Fruit fly (Drosophila melanogaster) whole organism, embryonic: ENCODE measurements around the gene Tango2.

Source experiments
- Atf-2 ChIP-seq: fragments of 200-800 bp; sonication (Bioruptor generic); optimal IDR thresholded peaks from 2 replicates; lab custom pipeline; 2016; ENCODE audit warnings: missing biosample characterization, missing genetic modification characterization
- BEAF-32 ChIP-seq: fragments of 200-800 bp; sonication (Bioruptor generic); optimal IDR thresholded peaks from 3 replicates; lab custom pipeline; 2017; ENCODE audit warnings: missing biosample characterization, missing genetic modification characterization, mild to moderate bottlenecking, moderate library complexity, missing genetic modification reagents
- CG10366 ChIP-seq: fragments of 200-800 bp; sonication (Bioruptor generic); IDR thresholded peaks from 2 replicates; pipeline ENCODE4 v1.3.6; 2022; ENCODE audit warnings: missing biosample characterization, missing genetic modification characterization
- CG11504 ChIP-seq: fragments of 200-800 bp; sonication (Bioruptor generic); optimal IDR thresholded peaks from 3 replicates; lab custom pipeline; 2019; ENCODE audit warnings: missing biosample characterization, mild to moderate bottlenecking, missing genetic modification characterization, moderate library complexity
- CG12659 ChIP-seq: fragments of 200-800 bp; sonication (Bioruptor generic); optimal IDR thresholded peaks from 3 replicates; lab custom pipeline; 2017; ENCODE audit warnings: mild to moderate bottlenecking, missing biosample characterization, missing genetic modification reagents, missing genetic modification characterization
- CG14441 ChIP-seq: fragments of 200-800 bp; sonication (Bioruptor generic); IDR thresholded peaks from 2 replicates; pipeline ENCODE4 v1.3.6; 2022; ENCODE audit warnings: missing biosample characterization, missing genetic modification characterization
- CG15514 ChIP-seq: fragments of 200-800 bp; sonication (Bioruptor generic); optimal IDR thresholded peaks from 3 replicates; lab custom pipeline; 2017; ENCODE audit warnings: missing biosample characterization, missing genetic modification characterization, mild to moderate bottlenecking, moderate library complexity, missing genetic modification reagents
- CG16813 ChIP-seq: fragments of 200-800 bp; sonication (Bioruptor generic); IDR thresholded peaks from 3 replicates; pipeline ENCODE4 v1.3.6; 2022; ENCODE audit warnings: missing biosample characterization, missing genetic modification characterization; ENCODE audit not compliant: partially characterized antibody
- CG17612 ChIP-seq: fragments of 200-800 bp; sonication (Bioruptor generic); IDR thresholded peaks from 2 replicates; pipeline ENCODE4 v1.3.6; 2022; ENCODE audit warnings: missing biosample characterization, missing genetic modification characterization
- CG2116 ChIP-seq: fragments of 200-800 bp; sonication (Bioruptor generic); optimal IDR thresholded peaks from 3 replicates; lab custom pipeline; 2018; ENCODE audit warnings: missing biosample characterization, mild to moderate bottlenecking, missing genetic modification characterization
- CG34224 ChIP-seq: fragments of 200-800 bp; sonication (Bioruptor generic); IDR thresholded peaks from 3 replicates; pipeline ENCODE4 v1.3.6; 2022; ENCODE audit warnings: missing biosample characterization, missing genetic modification characterization; ENCODE audit not compliant: partially characterized antibody
- CG3847 ChIP-seq: fragments of 200-800 bp; sonication (Bioruptor generic); IDR thresholded peaks from 2 replicates; pipeline ENCODE4 v1.3.6; 2022; ENCODE audit warnings: missing biosample characterization, missing genetic modification characterization
- CG6854 ChIP-seq: fragments of 200-800 bp; sonication (Bioruptor generic); optimal IDR thresholded peaks from 3 replicates; lab custom pipeline; 2017; ENCODE audit warnings: missing biosample characterization, mild to moderate bottlenecking, missing genetic modification characterization
- CG7928 ChIP-seq: fragments of 200-800 bp; sonication (Bioruptor generic); optimal IDR thresholded peaks from 2 replicates; lab custom pipeline; 2017; ENCODE audit warnings: missing biosample characterization, mild to moderate bottlenecking, missing genetic modification characterization
- CG7963 ChIP-seq: fragments of 200-800 bp; sonication (Bioruptor generic); IDR thresholded peaks from 3 replicates; pipeline ENCODE4 v1.3.6; 2022; ENCODE audit warnings: missing biosample characterization, missing genetic modification characterization; ENCODE audit not compliant: partially characterized antibody
- CG9797 ChIP-seq: fragments of 200-800 bp; sonication (Bioruptor generic); optimal IDR thresholded peaks from 3 replicates; lab custom pipeline; 2018; ENCODE audit warnings: missing biosample characterization, mild to moderate bottlenecking, missing genetic modification characterization
- Doc3 ChIP-seq: fragments of 200-800 bp; sonication (Bioruptor generic); IDR thresholded peaks from 3 replicates; pipeline ENCODE4 v1.3.6; 2022; ENCODE audit warnings: missing biosample characterization, missing genetic modification characterization; ENCODE audit not compliant: partially characterized antibody
- Dref ChIP-seq: fragments of 200-800 bp; sonication (Bioruptor generic); IDR thresholded peaks from 2 replicates; pipeline ENCODE4 v1.3.6; 2022; ENCODE audit warnings: missing biosample characterization, missing genetic modification characterization
- Elba2 ChIP-seq: fragments of 200-800 bp; sonication (Bioruptor generic); optimal IDR thresholded peaks from 3 replicates; lab custom pipeline; 2016; ENCODE audit warnings: missing biosample characterization, missing genetic modification characterization
- Gug ChIP-seq: fragments of 200-800 bp; sonication (Bioruptor generic); IDR thresholded peaks from 4 replicates; pipeline ENCODE4 v1.3.6; 2022; ENCODE audit warnings: missing biosample characterization, missing genetic modification characterization
- HLH4C ChIP-seq: fragments of 200-800 bp; sonication (Bioruptor generic); IDR thresholded peaks from 3 replicates; pipeline ENCODE4 v1.3.6; 2022; ENCODE audit warnings: missing biosample characterization, missing genetic modification characterization; ENCODE audit not compliant: partially characterized antibody
- HmgZ ChIP-seq: fragments of 200-800 bp; sonication (Bioruptor generic); optimal IDR thresholded peaks from 2 replicates; lab custom pipeline; 2018; ENCODE audit warnings: missing biosample characterization, mild to moderate bottlenecking, missing genetic modification characterization
- Lhr ChIP-seq: fragments of 200-800 bp; sonication (Bioruptor generic); optimal IDR thresholded peaks from 3 replicates; lab custom pipeline; 2017; ENCODE audit warnings: mild to moderate bottlenecking, missing biosample characterization, missing genetic modification reagents, missing genetic modification characterization
- MBD-R2 ChIP-seq: fragments of 200-800 bp; sonication (Bioruptor generic); IDR thresholded peaks from 2 replicates; pipeline ENCODE4 v1.3.6; 2022; ENCODE audit warnings: missing biosample characterization, missing genetic modification characterization
- MESR4 ChIP-seq: fragments of 200-800 bp; sonication (Bioruptor generic); optimal IDR thresholded peaks from 2 replicates; lab custom pipeline; 2018; ENCODE audit warnings: missing biosample characterization, mild to moderate bottlenecking, missing genetic modification characterization, moderate library complexity
- Med ChIP-seq: fragments of 200-800 bp; sonication (Bioruptor generic); peaks from one replicate; lab custom pipeline; 2016; ENCODE audit warnings: missing biosample characterization, missing genetic modification characterization, mild to moderate bottlenecking, inconsistent platforms, moderate library complexity
- Sry-δ ChIP-seq: fragments of 200-800 bp; sonication (Bioruptor generic); optimal IDR thresholded peaks from 2 replicates; lab custom pipeline; 2016; ENCODE audit warnings: missing biosample characterization, missing genetic modification characterization
- amos ChIP-seq: fragments of 200-800 bp; sonication (Bioruptor generic); IDR thresholded peaks from 2 replicates; pipeline ENCODE4 v1.3.6; 2022; ENCODE audit warnings: missing biosample characterization, missing genetic modification characterization; ENCODE audit not compliant: partially characterized antibody
- bbx ChIP-seq: fragments of 200-800 bp; sonication (Bioruptor generic); IDR thresholded peaks from 2 replicates; pipeline ENCODE4 v1.3.6; 2022; ENCODE audit warnings: missing biosample characterization, missing genetic modification characterization; ENCODE audit not compliant: partially characterized antibody
- cato ChIP-seq: fragments of 200-800 bp; sonication (Bioruptor generic); optimal IDR thresholded peaks from 2 replicates; lab custom pipeline; 2016; ENCODE audit warnings: missing biosample characterization, missing genetic modification characterization, borderline replicate concordance
- ci ChIP-seq: fragments of 200-800 bp; sonication (Bioruptor generic); IDR thresholded peaks from 3 replicates; pipeline ENCODE4 v1.3.6; 2022; ENCODE audit warnings: missing biosample characterization, missing genetic modification characterization
- emc ChIP-seq: fragments of 200-800 bp; sonication (Bioruptor generic); optimal IDR thresholded peaks from 2 replicates; lab custom pipeline; 2016; ENCODE audit warnings: missing biosample characterization, missing genetic modification characterization
- ems ChIP-seq: fragments of 200-800 bp; sonication (Bioruptor generic); optimal IDR thresholded peaks from 3 replicates; lab custom pipeline; 2016; ENCODE audit warnings: missing biosample characterization, missing genetic modification characterization
- ewg ChIP-seq: fragments of 200-800 bp; sonication (Bioruptor generic); optimal IDR thresholded peaks from 3 replicates; lab custom pipeline; 2017; ENCODE audit warnings: mild to moderate bottlenecking, missing biosample characterization, missing genetic modification reagents, missing genetic modification characterization
- fd102C ChIP-seq: fragments of 200-800 bp; sonication (Bioruptor generic); optimal IDR thresholded peaks from 2 replicates; lab custom pipeline; 2018; ENCODE audit warnings: missing biosample characterization, mild to moderate bottlenecking, missing genetic modification characterization, moderate library complexity
- h ChIP-seq: fragments of >200 bp; optimal IDR thresholded peaks from 2 replicates; lab custom pipeline; 2017
- hbn ChIP-seq: fragments of 200-800 bp; sonication (Bioruptor generic); IDR thresholded peaks from 2 replicates; pipeline ENCODE4 v1.3.6; 2022; ENCODE audit warnings: missing biosample characterization, missing genetic modification characterization; ENCODE audit not compliant: partially characterized antibody
- mld ChIP-seq: fragments of 200-800 bp; sonication (Bioruptor generic); IDR thresholded peaks from 3 replicates; pipeline ENCODE4 v1.3.6; 2022; ENCODE audit warnings: missing biosample characterization, missing genetic modification characterization; ENCODE audit not compliant: partially characterized antibody
- nmo ChIP-seq: fragments of 200-800 bp; sonication (Bioruptor generic); optimal IDR thresholded peaks from 2 replicates; lab custom pipeline; 2018; ENCODE audit warnings: missing biosample characterization, mild to moderate bottlenecking, missing genetic modification characterization, moderate library complexity
- slbo ChIP-seq: fragments of 200-800 bp; sonication (Bioruptor generic); IDR thresholded peaks from 2 replicates; pipeline ENCODE4 v1.3.6; 2022; ENCODE audit warnings: missing biosample characterization, missing genetic modification characterization
- sna ChIP-seq: fragments of 200-800 bp; sonication (Bioruptor generic); IDR thresholded peaks from 2 replicates; pipeline ENCODE4 v1.3.6; 2022; ENCODE audit warnings: missing biosample characterization, missing genetic modification characterization; ENCODE audit not compliant: partially characterized antibody
- tll ChIP-seq, 2 experiments: fragments of 200-800 bp in 1 of 2; fragments of >200 bp in 1 of 2; sonication (Bioruptor generic) in 1 of 2; optimal IDR thresholded peaks; 2 replicates each; lab custom pipeline; 2017 to 2019; ENCODE audit warnings: missing biosample characterization in 2 of 2, missing genetic modification characterization in 2 of 2, mild to moderate bottlenecking in 1 of 2, moderate library complexity in 1 of 2
- trem ChIP-seq: fragments of 200-800 bp; optimal IDR thresholded peaks from 3 replicates; lab custom pipeline; 2019; ENCODE audit warnings: missing biosample characterization, mild to moderate bottlenecking, missing genetic modification characterization, moderate library complexity
- ttk ChIP-seq: fragments of 200-800 bp; sonication (Bioruptor generic); IDR thresholded peaks from 2 replicates; pipeline ENCODE4 v2.1.2; 2022; ENCODE audit warnings: missing biosample characterization, missing genetic modification characterization
- unc-4 ChIP-seq: fragments of 200-800 bp; sonication (Bioruptor generic); IDR thresholded peaks from 2 replicates; pipeline ENCODE4 v1.3.6; 2022; ENCODE audit warnings: missing biosample characterization, missing genetic modification characterization; ENCODE audit not compliant: partially characterized antibody
- vvl ChIP-seq: fragments of 200-800 bp; sonication (Bioruptor generic); IDR thresholded peaks from 2 replicates; pipeline ENCODE4 v1.3.6; 2022; ENCODE audit warnings: missing biosample characterization, missing genetic modification characterization
- zen2 ChIP-seq: fragments of 200-800 bp; sonication (Bioruptor generic); IDR thresholded peaks from 3 replicates; pipeline ENCODE4 v1.3.6; 2022; ENCODE audit warnings: missing biosample characterization, missing genetic modification characterization; ENCODE audit not compliant: partially characterized antibody

Gene Tango2

DNA sequence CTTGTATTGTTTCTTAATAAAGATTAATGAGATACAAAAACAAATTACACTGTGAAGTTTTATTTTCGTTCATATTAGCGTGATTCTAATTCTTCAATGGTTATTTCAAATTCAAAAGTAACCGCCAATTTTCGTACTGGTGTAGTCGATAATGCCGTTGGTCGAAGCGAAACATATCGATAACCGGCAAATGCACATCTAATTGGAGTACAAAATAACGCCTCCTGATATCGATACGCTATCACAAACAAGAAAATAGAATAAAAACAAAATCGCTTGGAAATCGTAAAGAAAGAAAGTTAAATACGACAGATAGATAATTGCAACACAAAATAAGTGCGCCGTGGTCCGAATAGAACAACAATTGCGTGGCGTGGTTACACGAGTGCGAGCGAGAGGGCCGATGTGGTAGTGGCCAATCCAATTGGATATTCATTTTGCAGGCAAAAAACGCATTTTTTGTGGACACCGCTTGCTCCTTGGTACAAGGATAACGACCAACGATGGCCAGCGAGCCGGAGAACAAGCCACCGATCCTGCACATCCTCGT, 10.8 kb upstream of the Tango2 start (continued):
- TF ChIP-seq cato (GFP tag; lab: Kevin White, UChicago) (no peak), slbo (no peak), CG11504 (tag; lab: Kevin White, UChicago) (no peak), tll (GFP tag; optimal IDR thresholded peaks at IDR 0.05; lab: Kevin White, UChicago) (no peak), Gug (no peak), ems (GFP tag; lab: Kevin White, UChicago) (no peak), h (lab: Kevin White, UChicago) (no peak), emc (no peak), CG10366 (GFP tag; lab: Robert Waterston, UW) (no peak), CG7963 (GFP tag; lab: Robert Waterston, UW) (peak; percentile 57; the same call in 2 of the 3 replicates), nmo (GFP tag; lab: Kevin White, UChicago) (no peak), CG14441 (GFP tag; lab: Robert Waterston, UW) (no peak)

DNA sequence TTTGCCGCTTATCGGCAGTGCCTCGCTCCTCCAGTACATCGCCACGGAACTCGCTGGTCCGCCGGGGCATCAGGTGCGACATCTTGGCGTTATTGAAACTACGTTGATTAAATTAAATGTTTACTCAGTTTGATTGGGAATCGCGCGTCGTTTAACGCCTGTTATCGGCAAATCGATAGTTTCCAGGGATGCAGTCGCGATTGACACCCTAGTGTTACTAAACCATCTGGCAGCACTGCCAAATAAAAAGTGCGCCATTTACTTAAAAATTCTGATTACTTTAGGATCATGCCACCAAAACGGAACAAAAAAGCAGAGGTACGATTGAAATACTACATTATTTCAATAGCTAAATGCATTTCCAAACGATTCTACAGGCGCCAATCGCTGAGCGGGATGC, 4.9 kb upstream of the Tango2 start, which contains the start of the genes Ndc80 and BthD:
Gene Ndc80, minus strand, starts transcription at position 179 of the 400 bp plus-strand sequence.
Gene BthD, plus strand, starts transcription at position 248 of the 400 bp plus-strand sequence.
- peak; percentile 47; the same call in 1 of the 2 replicates for TF ChIP-seq CG3847 (GFP tag; lab: Robert Waterston, UW)
- 0 out of 2 replicates have a peak, but pooled peaks have one; percentile 13 for TF ChIP-seq vvl
- peak; percentile 48; the same call in 1 of the 2 replicates for TF ChIP-seq hbn (GFP tag; lab: Robert Waterston, UW)
- TF ChIP-seq CG16813 (GFP tag; lab: Robert Waterston, UW) = peak; percentile 61; the same call in 2 of the 3 replicates
- peak; percentile 12 for TF ChIP-seq CG12659 (GFP tag; lab: Kevin White, UChicago)
- peak; percentile 70 for TF ChIP-seq amos
- TF ChIP-seq MBD-R2 (GFP tag; lab: Robert Waterston, UW) = peak; percentile 77
- TF ChIP-seq trem (tag; lab: Kevin White, UChicago) = peak; percentile 30
- peak; percentile 69 for TF ChIP-seq Sry-δ
- 0 out of 2 replicates have a peak, but pooled peaks have one; percentile 26 for TF ChIP-seq sna (GFP tag; lab: Robert Waterston, UW)
- TF ChIP-seq Dref (GFP tag; lab: Robert Waterston, UW) = peak; percentile 93
- TF ChIP-seq Doc3 (GFP tag; lab: Robert Waterston, UW) = 0 out of 3 replicates have a peak, but pooled peaks have one; percentile 20
- peak; percentile 23 for TF ChIP-seq CG9797 (GFP tag; lab: Kevin White, UChicago)
- no peak for TF ChIP-seq fd102C
- peak; percentile 90 for TF ChIP-seq CG7928 (GFP tag; lab: Kevin White, UChicago)
- peak; percentile 66 for TF ChIP-seq unc-4 (GFP tag; lab: Robert Waterston, UW)
- TF ChIP-seq bbx = peak; percentile 66
- TF ChIP-seq ci (GFP tag; lab: Robert Waterston, UW) = peak; percentile 19; the same call in 1 of the 3 replicates
- TF ChIP-seq HmgZ (tag; lab: Kevin White, UChicago) = peak; percentile 24
- peak; percentile 25 for TF ChIP-seq ewg (GFP tag; lab: Kevin White, UChicago)
- 0 out of 3 replicates have a peak, but pooled peaks have one; percentile 47 for TF ChIP-seq mld (GFP tag; lab: Robert Waterston, UW)
- TF ChIP-seq BEAF-32 (GFP tag; lab: Kevin White, UChicago) = peak; percentile 71
- TF ChIP-seq CG17612 = no peak
- peak; percentile 26 for TF ChIP-seq MESR4
- no peak for TF ChIP-seq CG6854 (GFP tag; lab: Kevin White, UChicago)
- TF ChIP-seq HLH4C (GFP tag; lab: Robert Waterston, UW) = peak; percentile 55; the same call in 2 of the 3 replicates
- no peak for TF ChIP-seq Atf-2
- TF ChIP-seq ttk (GFP tag; lab: Robert Waterston, UW) = no peak
- TF ChIP-seq Elba2 (GFP tag; lab: Kevin White, UChicago) = no peak
- peak; percentile 70 for TF ChIP-seq CG34224 (GFP tag; lab: Robert Waterston, UW)
- 0 out of 3 replicates have a peak, but pooled peaks have one; percentile 31 for TF ChIP-seq zen2
- TF ChIP-seq Med (GFP tag; lab: Kevin White, UChicago) = peak; percentile 79
- peak; percentile 87 for TF ChIP-seq CG2116 (GFP tag; lab: Kevin White, UChicago)
- TF ChIP-seq Lhr (GFP tag; lab: Kevin White, UChicago) = peak; percentile 22
- TF ChIP-seq CG15514 (GFP tag; lab: Kevin White, UChicago) = peak; percentile 67
